Worm (Caenorhabditis elegans) whole organism, midembryonic: ENCODE measurements around the gene cysl-2.

Experiments used
- T22C8.4 ChIP-seq: fragments of 200-800 bp; sonication (Bioruptor generic); IDR thresholded peaks from 2 replicates; pipeline ENCODE4 v1.3.6; 2022; ENCODE audit warnings: missing genetic modification characterization, missing compliant biosample characterization
- cog-1 ChIP-seq: sonication (generic microtip); optimal IDR thresholded peaks from 2 replicates; lab custom pipeline; 2016; ENCODE audit warnings: missing genetic modification characterization, missing compliant biosample characterization
- flt-1 ChIP-seq: fragments of 200-800 bp; sonication (Bioruptor generic); IDR thresholded peaks from 2 replicates; pipeline ENCODE4 v1.3.6; 2022; ENCODE audit warnings: missing genetic modification characterization, missing compliant biosample characterization
- klf-2 ChIP-seq: fragments of 200-800 bp; sonication (Bioruptor generic); conservative IDR thresholded peaks from 2 replicates; pipeline ENCODE4 v1.3.6; 2022; ENCODE audit warnings: missing genetic modification reagents, missing genetic modification characterization, missing compliant biosample characterization
- med-1 ChIP-seq: sonication (generic microtip); optimal IDR thresholded peaks from 2 replicates; lab custom pipeline; 2017; ENCODE audit warnings: missing genetic modification characterization, mild to moderate bottlenecking, missing compliant biosample characterization, antibody characterized with exemption, missing genetic modification reagents; ENCODE audit not compliant: insufficient read depth
- ref-1 ChIP-seq: fragments of 200-800 bp; sonication (Bioruptor generic); conservative IDR thresholded peaks from 2 replicates; pipeline ENCODE4 v1.3.6; 2022; ENCODE audit warnings: missing genetic modification reagents, missing genetic modification characterization, missing compliant biosample characterization
- tab-1 ChIP-seq: fragments of 200-800 bp; sonication (Bioruptor generic); IDR thresholded peaks from 2 replicates; pipeline ENCODE4 v1.3.6; 2022; ENCODE audit warnings: missing genetic modification characterization, missing compliant biosample characterization
- ztf-23 ChIP-seq: fragments of 200-800 bp; sonication (Bioruptor generic); IDR thresholded peaks from 2 replicates; pipeline ENCODE4 v1.3.6; 2022; ENCODE audit warnings: missing genetic modification reagents, missing genetic modification characterization, missing compliant biosample characterization
- ztf-29 ChIP-seq: fragments of 200-800 bp; sonication (Bioruptor generic); IDR thresholded peaks from 2 replicates; pipeline ENCODE4 v1.3.6; 2022; ENCODE audit warnings: missing genetic modification reagents, missing genetic modification characterization, missing compliant biosample characterization

Gene cysl-2

DNA sequence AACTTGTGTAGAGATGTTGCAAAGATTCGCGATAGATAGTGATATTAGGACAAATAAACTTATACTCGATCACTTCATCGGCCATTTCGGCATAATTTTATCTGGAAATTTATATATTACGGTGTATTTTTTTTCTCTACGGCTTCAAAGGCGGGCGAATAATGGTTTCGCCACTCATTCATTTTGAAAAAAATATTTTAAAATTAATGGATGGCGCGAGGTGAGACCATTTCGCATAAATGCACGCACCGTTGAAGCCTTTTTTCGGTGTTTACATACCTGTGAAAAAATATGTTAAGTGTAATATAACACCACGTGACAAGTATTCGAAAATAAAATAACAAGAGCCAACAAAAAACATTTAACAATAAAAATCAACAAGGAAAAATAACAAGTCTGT, 27.8 kb upstream of the cysl-2 start, which contains the start of gene btb-19:
btb-19 (minus strand) TSS at position 101 of the 400 bp plus-strand sequence.
- TF ChIP-seq ztf-29 (GFP tag; lab: Robert Waterston, UW), result no peak
- TF ChIP-seq klf-2 (GFP tag; lab: Robert Waterston, UW), result no peak
- TF ChIP-seq ref-1 (GFP tag; lab: Robert Waterston, UW), result no peak
- no peak for TF ChIP-seq flt-1
- no peak for TF ChIP-seq med-1 (GFP tag; lab: Kevin White, UChicago)
- TF ChIP-seq cog-1, result no peak
- TF ChIP-seq ztf-23 (GFP tag; lab: Robert Waterston, UW), result no peak
- TF ChIP-seq tab-1 (GFP tag; lab: Robert Waterston, UW), result no peak
- TF ChIP-seq T22C8.4 (GFP tag; lab: Robert Waterston, UW), result no peak

DNA sequence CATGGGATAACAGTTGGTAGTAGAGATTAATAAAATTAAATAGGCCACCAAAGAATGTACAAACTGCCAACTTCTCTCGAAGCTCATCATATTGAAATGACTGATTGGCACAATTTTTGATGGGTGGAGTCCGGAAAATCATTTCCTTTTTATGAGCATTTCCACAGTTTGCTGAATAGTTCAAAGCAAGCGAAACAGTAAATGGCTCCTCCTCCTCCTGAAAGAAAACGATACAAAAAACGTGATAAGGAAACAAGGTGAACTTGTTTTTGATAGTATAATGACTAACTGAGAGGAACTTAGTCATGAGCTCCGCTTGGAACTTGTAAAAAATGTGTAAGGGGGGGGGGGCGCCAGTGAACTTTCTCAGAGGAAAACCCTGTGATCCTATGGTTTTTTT, 20.8 kb upstream of the cysl-2 start, which contains the start of gene K10H10.9:
K10H10.9 (minus strand) TSS at position 101 of the 400 bp plus-strand sequence.
- no peak for TF ChIP-seq klf-2 (GFP tag; lab: Robert Waterston, UW)
- no peak for TF ChIP-seq med-1 (GFP tag; lab: Kevin White, UChicago)
- no peak for TF ChIP-seq cog-1
- no peak for TF ChIP-seq ztf-29 (GFP tag; lab: Robert Waterston, UW)
- no peak for TF ChIP-seq flt-1
- no peak for TF ChIP-seq tab-1 (GFP tag; lab: Robert Waterston, UW)
- TF ChIP-seq ztf-23 (GFP tag; lab: Robert Waterston, UW), result no peak
- no peak for TF ChIP-seq T22C8.4 (GFP tag; lab: Robert Waterston, UW)
- TF ChIP-seq ref-1 (GFP tag; lab: Robert Waterston, UW), result no peak

DNA sequence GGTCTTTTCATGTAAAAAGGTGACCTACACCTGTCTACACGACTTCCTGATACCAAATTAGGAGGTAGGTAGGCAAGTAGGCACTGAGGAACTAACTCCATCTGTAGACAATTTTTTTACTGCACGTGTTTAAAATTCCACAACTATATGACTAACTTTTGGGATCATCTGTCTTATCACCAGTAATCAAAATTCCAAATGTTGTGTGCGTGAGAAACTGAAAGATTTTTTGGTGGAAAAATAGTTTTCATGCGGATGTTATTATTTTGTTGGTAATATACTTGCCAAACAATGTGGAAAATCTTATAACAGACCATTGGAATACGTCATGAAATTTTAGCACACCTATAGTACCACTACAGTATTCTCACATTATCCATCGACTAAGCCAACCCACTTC, 16.9 kb upstream of the cysl-2 start, which contains the start of gene K10H10.13:
K10H10.13 (minus strand) TSS at position 101 of the 400 bp plus-strand sequence.
- no peak for TF ChIP-seq klf-2 (GFP tag; lab: Robert Waterston, UW)
- TF ChIP-seq cog-1, result no peak

DNA sequence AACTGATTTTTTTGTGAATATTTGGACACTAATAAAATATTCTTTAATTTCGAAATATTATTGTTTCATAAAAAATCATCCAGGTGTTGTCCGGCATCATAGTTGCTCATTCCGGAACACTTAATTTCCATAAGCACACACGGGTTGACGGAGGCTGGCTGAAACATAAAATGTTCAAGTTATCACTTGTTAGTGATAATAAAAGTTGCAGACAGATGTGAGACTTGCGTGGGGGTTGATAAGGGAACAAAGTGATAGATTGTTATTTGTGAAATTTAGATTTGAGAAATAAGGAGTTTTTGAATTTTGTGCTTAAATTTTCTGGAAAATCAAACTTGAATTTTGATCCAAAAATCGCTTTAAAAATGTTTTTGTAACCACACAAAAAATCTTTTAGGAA, 15.9 kb upstream of the cysl-2 start:
- TF ChIP-seq T22C8.4 (GFP tag; lab: Robert Waterston, UW) (no peak), ztf-29 (GFP tag; lab: Robert Waterston, UW) (no peak), cog-1 (no peak), flt-1 (no peak), tab-1 (GFP tag; lab: Robert Waterston, UW) (no peak), ref-1 (GFP tag; lab: Robert Waterston, UW) (no peak), klf-2 (GFP tag; lab: Robert Waterston, UW) (no peak), ztf-23 (GFP tag; lab: Robert Waterston, UW) (no peak), med-1 (GFP tag; lab: Kevin White, UChicago) (no peak)

DNA sequence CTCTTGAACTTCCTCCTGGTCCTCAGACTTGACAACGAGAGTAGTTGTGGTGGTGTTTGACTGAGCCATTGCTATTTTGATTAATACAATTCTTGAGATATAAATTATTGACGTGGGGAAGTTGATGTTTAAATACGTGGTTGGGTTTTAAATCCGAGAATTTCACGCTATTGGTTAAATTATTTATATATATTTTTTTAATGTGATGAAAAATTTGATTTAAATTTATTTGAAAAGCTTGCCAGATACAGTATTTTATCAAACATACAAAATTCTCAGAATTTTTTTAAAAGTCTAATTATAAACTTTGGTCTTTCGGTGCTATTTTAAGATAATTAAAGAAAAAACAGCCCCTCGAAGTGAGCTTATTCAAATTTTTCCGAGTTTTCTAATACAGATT, 13.3 kb upstream of the cysl-2 start, which contains the start of the genes K10H10.7 and K10H10.10:
K10H10.7 (minus strand) TSS at position 101 of the 400 bp plus-strand sequence.
K10H10.10 (plus strand) TSS at position 204 of the 400 bp plus-strand sequence.
- TF ChIP-seq ztf-29 (GFP tag; lab: Robert Waterston, UW) (no peak), tab-1 (GFP tag; lab: Robert Waterston, UW) (no peak), T22C8.4 (GFP tag; lab: Robert Waterston, UW) (no peak), med-1 (GFP tag; lab: Kevin White, UChicago) (no peak), ztf-23 (GFP tag; lab: Robert Waterston, UW) (no peak), ref-1 (GFP tag; lab: Robert Waterston, UW) (no peak), cog-1 (no peak), klf-2 (GFP tag; lab: Robert Waterston, UW) (no peak), flt-1 (no peak)

DNA sequence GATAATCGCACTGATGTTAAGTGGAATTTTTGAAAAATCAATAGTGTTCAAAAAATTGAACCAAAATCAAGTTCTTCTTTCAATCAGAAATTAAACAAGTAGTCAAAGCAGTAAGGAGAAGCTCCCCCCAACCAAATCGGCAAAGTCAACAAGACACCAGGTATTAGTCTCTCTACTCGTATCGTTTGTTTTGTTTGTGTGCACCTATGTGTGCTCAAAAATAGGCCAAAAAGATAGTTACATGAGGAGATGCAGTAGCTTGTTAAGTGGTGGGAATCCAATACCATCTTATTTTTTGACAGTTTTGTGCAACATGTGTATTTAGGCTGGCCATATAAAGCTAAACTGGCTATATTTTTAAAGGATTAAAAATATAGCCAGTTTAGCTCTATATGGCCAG, 12.0 kb upstream of the cysl-2 start, which contains the start of gene K10H10.12:
K10H10.12 (minus strand) TSS at position 101 of the 400 bp plus-strand sequence.
- TF ChIP-seq flt-1 (no peak), ref-1 (GFP tag; lab: Robert Waterston, UW) (no peak), med-1 (GFP tag; lab: Kevin White, UChicago) (no peak), cog-1 (no peak), tab-1 (GFP tag; lab: Robert Waterston, UW) (no peak), ztf-29 (GFP tag; lab: Robert Waterston, UW) (no peak), klf-2 (GFP tag; lab: Robert Waterston, UW) (no peak), T22C8.4 (GFP tag; lab: Robert Waterston, UW) (no peak), ztf-23 (GFP tag; lab: Robert Waterston, UW) (no peak)

DNA sequence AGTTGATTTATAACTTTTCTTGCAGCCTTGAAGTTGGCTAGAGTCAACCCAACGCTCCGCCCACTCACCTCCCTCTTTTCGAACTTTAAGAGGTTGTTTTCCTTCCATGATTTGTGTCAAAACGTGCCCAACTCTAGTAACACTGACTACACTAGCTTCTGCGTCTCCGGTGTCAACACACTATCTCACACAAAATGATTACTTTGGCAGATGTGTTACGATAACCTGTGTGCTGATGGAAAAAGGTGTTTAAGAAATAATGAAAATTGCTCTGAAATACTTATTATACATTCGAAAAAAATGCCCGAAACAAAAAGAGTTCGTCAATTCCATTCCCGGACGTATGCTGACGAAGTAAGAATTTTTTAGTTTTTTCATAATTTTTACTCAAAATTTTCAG, 8.7 kb upstream of the cysl-2 start, which contains the start of gene K10H10.6:
K10H10.6 (plus strand) TSS at position 301 of the 400 bp plus-strand sequence.
- TF ChIP-seq T22C8.4 (GFP tag; lab: Robert Waterston, UW), result no peak
- TF ChIP-seq flt-1, result no peak
- no peak for TF ChIP-seq tab-1 (GFP tag; lab: Robert Waterston, UW)
- no peak for TF ChIP-seq med-1 (GFP tag; lab: Kevin White, UChicago)
- no peak for TF ChIP-seq ztf-23 (GFP tag; lab: Robert Waterston, UW)
- TF ChIP-seq klf-2 (GFP tag; lab: Robert Waterston, UW), result no peak

DNA sequence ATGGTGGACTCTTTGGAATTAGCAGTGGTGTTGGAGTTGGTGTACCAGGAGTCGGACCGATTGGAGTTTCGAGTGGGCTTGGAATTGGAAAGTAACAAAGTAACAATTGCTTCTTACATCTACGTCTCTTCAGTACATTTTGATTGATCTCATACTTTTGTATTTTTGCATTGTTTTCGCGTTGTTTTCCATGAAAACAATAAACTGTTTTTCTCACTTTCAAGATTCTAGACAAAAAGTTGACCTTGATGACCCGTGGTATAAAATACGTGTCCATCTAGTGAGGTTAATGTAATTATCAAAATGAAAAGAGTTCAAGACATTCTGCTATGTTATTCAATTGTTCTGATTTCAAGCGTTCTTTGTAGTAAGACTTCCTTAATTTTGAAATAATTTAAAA, 7.2 kb upstream of the cysl-2 start, which contains the start of gene K10H10.5:
K10H10.5 (plus strand) TSS at position 301 of the 400 bp plus-strand sequence.
- TF ChIP-seq ref-1 (GFP tag; lab: Robert Waterston, UW), result no peak
- no peak for TF ChIP-seq klf-2 (GFP tag; lab: Robert Waterston, UW)
- TF ChIP-seq cog-1, result no peak

DNA sequence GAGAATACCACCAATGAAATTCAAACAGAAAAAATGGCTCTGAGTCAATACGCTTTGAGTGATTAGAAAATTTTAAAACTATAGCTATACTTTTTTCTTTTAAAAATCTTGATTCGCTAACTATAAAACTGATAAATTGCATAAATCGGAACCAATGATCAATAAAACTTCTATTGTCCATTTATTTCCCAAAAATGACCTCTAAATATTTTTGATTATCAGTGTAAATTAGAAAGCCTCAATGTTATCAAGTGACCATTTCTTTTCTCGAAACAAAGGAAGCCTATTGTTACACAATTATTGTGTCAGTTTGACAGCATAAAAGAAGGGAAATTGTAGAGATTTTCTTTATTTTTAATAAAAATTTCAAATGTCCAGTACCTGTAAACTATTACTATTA, 5.9 kb upstream of the cysl-2 start, which contains the start of gene K10H10.4:
K10H10.4 (plus strand) TSS at position 301 of the 400 bp plus-strand sequence.
- TF ChIP-seq klf-2 (GFP tag; lab: Robert Waterston, UW) (no peak), ref-1 (GFP tag; lab: Robert Waterston, UW) (no peak), cog-1 (no peak), flt-1 (no peak), ztf-29 (GFP tag; lab: Robert Waterston, UW) (no peak), ztf-23 (GFP tag; lab: Robert Waterston, UW) (no peak), tab-1 (GFP tag; lab: Robert Waterston, UW) (no peak), T22C8.4 (GFP tag; lab: Robert Waterston, UW) (no peak), med-1 (GFP tag; lab: Kevin White, UChicago) (no peak)
